Worm (Caenorhabditis elegans): Measurements from ENCODE around the gene Y53F4B.14.

Y53F4B.14 gene

DNA sequence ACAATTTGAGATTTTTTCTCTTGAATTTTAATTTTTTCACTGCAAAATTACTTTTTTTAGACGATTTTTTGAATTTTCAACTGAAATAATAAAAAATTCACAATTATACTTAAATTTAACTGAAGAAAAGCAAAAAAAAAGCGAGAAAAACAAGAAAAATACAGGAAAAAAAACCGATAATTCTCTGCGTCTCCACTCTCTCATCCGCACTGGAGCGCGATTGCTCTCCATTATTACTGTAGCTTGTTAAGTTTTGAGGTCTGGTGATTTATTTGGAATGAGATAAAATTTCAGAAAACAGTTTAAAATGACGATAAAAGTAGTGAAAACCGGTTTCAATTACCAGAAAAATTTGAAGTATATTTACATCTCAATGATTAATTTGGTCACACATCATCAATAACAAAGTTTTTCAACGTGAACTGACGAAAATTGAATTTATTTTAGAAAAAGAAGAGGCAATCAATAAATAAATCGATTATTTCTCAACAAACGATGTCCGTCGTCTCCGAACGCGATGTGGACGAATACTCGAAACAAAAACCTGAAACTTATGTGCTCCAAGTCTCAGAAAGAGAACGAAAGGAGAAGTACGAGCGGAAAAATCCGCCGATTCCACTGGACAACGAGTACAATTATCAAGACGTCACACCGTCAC, 39.1 kb downstream of the Y53F4B.14 start, which contains the start of gene Y53F4B.19 (continued):
- TF ChIP-seq repo-1 (tag; optimal IDR thresholded peaks at IDR 0.05) (no peak), nhr-27 (tag; optimal IDR thresholded peaks at IDR 0.05) (no peak), athp-1 (tag; optimal IDR thresholded peaks at IDR 0.05) (no peak), ceh-100 (GFP tag; IDR thresholded peaks at IDR 0.05) (no peak), dox-1 (GFP tag; IDR thresholded peaks at IDR 0.05) (no peak), F57C9.4 (tag; optimal IDR thresholded peaks at IDR 0.05) (no peak), lin-26 (GFP tag; IDR thresholded peaks at IDR 0.05) (no peak), Y95B8A.8 (GFP tag; IDR thresholded peaks at IDR 0.05) (no peak), C06A6.2 (GFP tag; conservative IDR thresholded peaks at IDR 0.05) (no peak), lin-35 (GFP tag; optimal IDR thresholded peaks at IDR 0.05) (no peak), ztf-22 (GFP tag; optimal IDR thresholded peaks at IDR 0.05) (no peak), F55B11.4 (tag; optimal IDR thresholded peaks at IDR 0.05; ENCODE audit: borderline replicate concordance, insufficient read depth) (no peak), hmg-20 (GFP tag; IDR thresholded peaks at IDR 0.05) (no peak), B0035.1 (tag; optimal IDR thresholded peaks at IDR 0.05) (no peak), ceh-91 (GFP tag; IDR thresholded peaks at IDR 0.05) (peak; percentile 77), attf-6 (GFP tag; IDR thresholded peaks at IDR 0.05) (no peak), ccch-3 (GFP tag; optimal IDR thresholded peaks at IDR 0.05) (no peak)

DNA sequence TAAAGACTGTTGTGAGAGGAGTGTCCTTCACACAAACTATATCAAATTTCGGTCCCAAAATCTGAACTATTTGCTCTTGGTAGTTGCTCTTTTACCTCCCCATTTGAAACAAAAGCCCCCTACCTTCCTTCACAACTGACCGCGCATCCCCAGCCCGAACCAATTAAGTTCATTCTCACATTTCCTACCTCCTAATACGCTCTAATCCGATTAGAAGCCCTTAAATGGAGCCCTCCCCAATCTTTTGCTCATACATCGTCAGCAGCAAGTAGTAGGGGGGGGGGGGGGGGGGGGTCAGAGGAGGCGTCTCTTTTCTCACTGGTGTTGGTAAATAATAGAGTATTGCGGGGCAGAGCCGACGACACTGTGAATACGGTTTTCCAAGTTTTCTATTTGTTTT, 42.7 kb downstream of the Y53F4B.14 start:
- TF ChIP-seq akir-1 (GFP tag; optimal IDR thresholded peaks at IDR 0.05) (no peak), zfh-2 (GFP tag; conservative IDR thresholded peaks at IDR 0.05) (peak; percentile 38; the same call in 1 of the 2 replicates), attf-6 (GFP tag; IDR thresholded peaks at IDR 0.05) (no peak)

DNA sequence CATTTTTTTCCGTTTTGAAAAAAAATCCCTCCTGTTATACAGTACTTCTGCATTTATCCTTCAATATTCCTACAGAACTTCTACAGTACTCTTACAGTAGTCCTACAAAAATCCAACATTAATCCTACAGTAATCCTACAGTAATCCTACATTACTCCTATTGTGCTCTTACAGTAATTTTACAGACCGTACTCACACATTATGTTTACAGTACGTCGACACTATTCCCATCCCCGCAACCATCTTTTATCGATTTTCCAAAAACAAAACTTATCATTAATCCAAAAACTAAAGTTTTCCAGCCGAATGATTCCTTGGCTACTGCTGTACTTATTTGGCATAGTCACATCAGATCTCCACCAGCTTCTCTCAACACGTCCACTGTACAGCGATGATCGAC, 46.4 kb downstream of the Y53F4B.14 start, which contains the start of gene Y53F4B.20:
Gene Y53F4B.20 (plus strand): TSS at position 301 of the 400 bp plus-strand sequence.
- TF ChIP-seq nhr-90 (tag; optimal IDR thresholded peaks at IDR 0.05) = no peak
